Worm (Caenorhabditis elegans) whole organism, late embryonic: ENCODE data around the gene spds-1.

Source experiments
- ama-1 ChIP-seq: fragments of 150-350 bp; optimal IDR thresholded peaks from 2 replicates; lab custom pipeline; 2014
- ceh-6 ChIP-seq: fragments of 200-800 bp; sonication (Bioruptor generic); optimal IDR thresholded peaks from 2 replicates; lab custom pipeline; 2018; ENCODE audit warnings: mild to moderate bottlenecking, missing genetic modification characterization, missing compliant biosample characterization
- ceh-9 ChIP-seq: sonication (generic microtip); optimal IDR thresholded peaks from 2 replicates; lab custom pipeline; 2016; ENCODE audit warnings: mild to moderate bottlenecking, missing genetic modification characterization, inconsistent platforms, missing compliant biosample characterization
- che-1 ChIP-seq: sonication (generic microtip); optimal IDR thresholded peaks from 2 replicates; lab custom pipeline; 2016; ENCODE audit warnings: mild to moderate bottlenecking, missing genetic modification characterization, missing compliant biosample characterization
- fkh-10 ChIP-seq: fragments of 150-350 bp; optimal IDR thresholded peaks from 2 replicates; lab custom pipeline; 2014; ENCODE audit warnings: missing biosample characterization, missing genetic modification reagents, missing genetic modification characterization
- nfya-1 ChIP-seq: sonication (generic microtip); optimal IDR thresholded peaks from 2 replicates; lab custom pipeline; 2017; ENCODE audit warnings: missing genetic modification characterization, mild to moderate bottlenecking, missing compliant biosample characterization, antibody characterized with exemption, moderate library complexity
- odd-2 ChIP-seq: sonication (generic microtip); optimal IDR thresholded peaks from 2 replicates; lab custom pipeline; 2017; ENCODE audit warnings: antibody characterized with exemption, mild to moderate bottlenecking, missing genetic modification characterization, missing compliant biosample characterization
- pha-4 ChIP-seq: fragments of 150-350 bp; optimal IDR thresholded peaks from 2 replicates; lab custom pipeline; 2018; ENCODE audit warnings: missing biosample characterization, missing genetic modification reagents, missing genetic modification characterization
- pros-1 ChIP-seq: fragments of 150-350 bp; optimal IDR thresholded peaks from 2 replicates; lab custom pipeline; 2014; ENCODE audit warnings: missing biosample characterization, missing genetic modification reagents, missing genetic modification characterization
- unc-42 ChIP-seq: sonication (generic microtip); optimal IDR thresholded peaks from 2 replicates; lab custom pipeline; 2016; ENCODE audit warnings: missing genotype, missing genetic modification characterization, missing compliant biosample characterization
- unc-55 ChIP-seq: sonication (generic microtip); optimal IDR thresholded peaks from 2 replicates; lab custom pipeline; 2017; ENCODE audit warnings: missing biosample characterization, missing genetic modification reagents, missing genetic modification characterization

DNA sequence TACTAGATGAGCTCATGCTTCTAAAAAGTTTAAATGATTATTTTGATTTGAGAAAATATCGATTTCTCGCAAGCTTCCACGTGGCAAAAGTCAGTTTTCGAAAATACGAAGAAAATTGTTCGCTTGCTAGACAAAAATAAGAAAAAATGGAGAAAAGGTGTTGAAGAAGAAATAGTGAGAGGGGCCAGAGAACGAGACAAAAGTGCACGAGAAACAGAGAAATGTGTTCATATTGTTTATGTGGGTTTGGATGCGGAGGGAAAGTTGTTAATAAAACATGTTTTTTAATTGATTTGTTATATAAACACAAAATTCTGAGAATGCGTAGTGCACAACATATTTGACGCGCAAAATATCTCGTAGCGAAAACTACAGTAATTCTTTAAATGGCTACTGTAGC is 21.3 kb upstream of the spds-1 start, which contains the start of gene Y46G5A.15:
- TF ChIP-seq nfya-1 (tag; lab: Kevin White, UChicago) (no peak), unc-55 (no peak), pha-4 (no peak), che-1 (no peak), ama-1 (lab: Kevin White, UChicago) (no peak), unc-42 (tag; lab: Kevin White, UChicago) (no peak), pros-1 (no peak), odd-2 (no peak), fkh-10 (GFP tag; lab: Kevin White, UChicago) (no peak), ceh-9 (tag; lab: Kevin White, UChicago) (no peak), ceh-6 (GFP tag; lab: Kevin White, UChicago) (no peak)
